Fruit fly (Drosophila melanogaster) whole organism, embryonic: ENCODE results near the gene CG13054.

Experiments used
- CG11398 ChIP-seq: fragments of 200-800 bp; sonication (Bioruptor generic); optimal IDR thresholded peaks from 2 replicates; lab custom pipeline; 2016; ENCODE audit warnings: missing biosample characterization, missing genetic modification characterization
- CHES-1-like ChIP-seq: fragments of 200-800 bp; sonication (Bioruptor generic); optimal IDR thresholded peaks from 2 replicates; lab custom pipeline; 2016; ENCODE audit warnings: missing biosample characterization, missing genetic modification characterization
- HLH54F ChIP-seq: fragments of 200-800 bp; sonication (Bioruptor generic); optimal IDR thresholded peaks from 3 replicates; lab custom pipeline; 2016; ENCODE audit warnings: missing biosample characterization, missing genetic modification characterization
- Max ChIP-seq: fragments of 200-800 bp; sonication (Bioruptor generic); optimal IDR thresholded peaks from 2 replicates; lab custom pipeline; 2016; ENCODE audit warnings: missing biosample characterization, mild to moderate bottlenecking, missing genetic modification characterization
- Neu2 ChIP-seq: fragments of 200-800 bp; sonication (Bioruptor generic); optimal IDR thresholded peaks from 3 replicates; lab custom pipeline; 2016; ENCODE audit warnings: missing biosample characterization, missing genetic modification characterization, borderline replicate concordance
- tgo ChIP-seq: fragments of 200-800 bp; sonication (Bioruptor generic); IDR thresholded peaks from 3 replicates; pipeline ENCODE4 v1.3.6; 2022; ENCODE audit warnings: missing biosample characterization, missing genetic modification characterization
- usp ChIP-seq: fragments of >200 bp; optimal IDR thresholded peaks from 2 replicates; lab custom pipeline; 2017; ENCODE audit warnings: missing biosample characterization, missing genetic modification characterization

DNA sequence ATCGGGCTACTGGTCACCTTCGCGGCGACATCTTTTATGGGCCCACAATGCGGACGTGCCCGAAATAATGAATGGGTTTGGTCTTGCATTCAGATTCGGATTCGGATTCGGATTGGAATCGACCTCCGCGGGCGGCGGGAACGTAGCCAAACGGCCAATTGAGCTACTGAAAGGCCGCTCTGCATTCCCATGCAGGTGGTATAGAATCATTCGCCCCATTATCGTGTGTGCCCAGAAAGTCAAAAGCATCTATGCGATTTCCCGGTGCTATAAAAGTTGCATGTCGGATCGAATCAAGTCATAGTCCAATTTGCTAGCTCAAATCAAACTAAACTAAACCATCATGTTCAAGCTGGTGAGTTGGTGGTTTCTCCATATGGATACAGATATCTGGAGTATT lies 12.1 kb upstream of the CG13054 start, which contains the start of gene CG13068:
- TF ChIP-seq usp (GFP tag; lab: Kevin White, UChicago) (no peak), CG11398 (no peak), Neu2 (GFP tag; lab: Kevin White, UChicago) (no peak), CHES-1-like (GFP tag; lab: Kevin White, UChicago) (no peak), Max (GFP tag; lab: Kevin White, UChicago) (no peak), tgo (GFP tag; lab: Robert Waterston, UW) (no peak), HLH54F (GFP tag; lab: Kevin White, UChicago) (no peak)
